Worm (Caenorhabditis elegans): ENCODE measurements around the gene srlf-29.

DNA sequence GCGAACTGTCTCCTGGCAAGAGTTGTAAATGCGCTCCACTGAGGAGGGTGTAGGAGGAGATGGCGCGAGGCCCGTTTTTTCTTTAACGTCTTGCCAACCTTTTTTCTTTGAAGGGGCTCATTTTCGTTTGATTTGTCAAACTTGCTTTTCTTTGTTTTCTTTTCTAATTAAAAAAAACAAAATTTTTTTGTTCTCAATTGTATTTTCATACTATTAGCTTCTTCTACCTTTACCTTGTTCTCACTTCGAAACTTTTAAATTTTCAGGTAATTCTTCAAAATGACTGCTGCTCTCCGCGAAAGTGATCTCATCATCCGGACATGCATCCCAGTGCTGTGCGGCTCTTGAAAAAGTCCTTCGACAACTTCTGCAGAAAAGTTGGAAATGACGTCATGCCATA is 43.8 kb downstream of the srlf-29 start, which contains the start of gene fbxa-184:
- TF ChIP-seq tbx-9 (tag; optimal IDR thresholded peaks at IDR 0.05; ENCODE audit: borderline replicate concordance) (no peak), ztf-22 (GFP tag; optimal IDR thresholded peaks at IDR 0.05) (no peak), B0035.1 (tag; optimal IDR thresholded peaks at IDR 0.05) (no peak), Y56A3A.18 (GFP tag; IDR thresholded peaks at IDR 0.05) (no peak), F57A8.1 (GFP tag; optimal IDR thresholded peaks at IDR 0.05) (no peak), sptf-2 (GFP tag; optimal IDR thresholded peaks at IDR 0.05) (no peak), let-526 (GFP tag; IDR thresholded peaks at IDR 0.05) (no peak), nhr-179 (tag; optimal IDR thresholded peaks at IDR 0.05) (no peak), lin-26 (GFP tag; IDR thresholded peaks at IDR 0.05) (no peak), pha-4 (tag; optimal IDR thresholded peaks at IDR 0.05) (no peak), snpc-4 (GFP tag; optimal IDR thresholded peaks at IDR 0.05) (no peak), snpc-4 (tag; optimal IDR thresholded peaks at IDR 0.05) (no peak), Y53G8AR.9 (GFP tag; conservative IDR thresholded peaks at IDR 0.05) (no peak), hlh-26 (GFP tag; conservative IDR thresholded peaks at IDR 0.05) (no peak), lin-40 (tag; optimal IDR thresholded peaks at IDR 0.05) (no peak)
